Worm (Caenorhabditis elegans): ENCODE measurements around the gene wht-6.

Gene wht-6

ce11 chrIII:6509301-6509700 is 37.8 kb downstream of the wht-6 start (continued):
- no peak for TF ChIP-seq jun-1 (tag; optimal IDR thresholded peaks at IDR 0.05)

- TF ChIP-seq F26F4.8 (GFP tag; conservative IDR thresholded peaks at IDR 0.05) (0 out of 2 replicates have a peak, but pooled peaks have one; percentile 8), lim-7 (GFP tag; IDR thresholded peaks at IDR 0.05) (0 out of 2 replicates have a peak, but pooled peaks have one; percentile 54), F44E2.7 (GFP tag; IDR thresholded peaks at IDR 0.05) (peak; percentile 61; the same call in 1 of the 2 replicates)
Observed at ce11 chrIII:6513759-6514158, 42.2 kb downstream of the wht-6 start.

- TF ChIP-seq skn-1 (tag; optimal IDR thresholded peaks at IDR 0.05) (no peak), nhr-102 (tag; optimal IDR thresholded peaks at IDR 0.05) (no peak), duxl-1 (tag; optimal IDR thresholded peaks at IDR 0.05; ENCODE audit: poor library complexity) (no peak), fos-1 (tag; optimal IDR thresholded peaks at IDR 0.05) (no peak), F26F4.8 (GFP tag; conservative IDR thresholded peaks at IDR 0.05) (no peak), ztf-7 (tag; optimal IDR thresholded peaks at IDR 0.05) (no peak), php-3 (GFP tag; IDR thresholded peaks at IDR 0.05) (no peak), nhr-77 (tag; optimal IDR thresholded peaks at IDR 0.05) (no peak)
Observed at ce11 chrIII:6514673-6515072, 43.1 kb downstream of the wht-6 start, which contains the start of gene acr-5. Gene acr-5, minus strand, starts transcription at chrIII:6514773.

ce11 chrIII:6519949-6520348 is 48.4 kb downstream of the wht-6 start, which contains the start of gene C09E7.10:
Gene C09E7.10, minus strand, starts transcription at chrIII:6520049.
- TF ChIP-seq snpc-4 (tag; optimal IDR thresholded peaks at IDR 0.05) (no peak), snpc-1.2 (GFP tag; IDR thresholded peaks at IDR 0.05) (no peak), F49E8.2 (tag; optimal IDR thresholded peaks at IDR 0.05; ENCODE audit: borderline replicate concordance) (no peak), lin-29 (GFP tag; IDR thresholded peaks at IDR 0.05) (no peak), lin-13 (GFP tag; optimal IDR thresholded peaks at IDR 0.05) (no peak), mdl-1 (tag; optimal IDR thresholded peaks at IDR 0.05) (no peak), ZK546.5 (tag; optimal IDR thresholded peaks at IDR 0.05) (no peak), hlh-30 (tag; optimal IDR thresholded peaks at IDR 0.05; ENCODE audit: insufficient read depth) (no peak), lin-38 (GFP tag; IDR thresholded peaks at IDR 0.05) (no peak), nhr-25 (tag; optimal IDR thresholded peaks at IDR 0.05; ENCODE audit: borderline replicate concordance, insufficient read depth) (no peak), nhr-237 (tag; optimal IDR thresholded peaks at IDR 0.05) (no peak), nhr-42 (GFP tag; IDR thresholded peaks at IDR 0.05) (no peak), zfp-3 (GFP tag; conservative IDR thresholded peaks at IDR 0.05) (no peak), ztf-7 (tag; optimal IDR thresholded peaks at IDR 0.05) (no peak), ces-1 (GFP tag; optimal IDR thresholded peaks at IDR 0.05) (no peak), unc-130 (GFP tag; optimal IDR thresholded peaks at IDR 0.05) (no peak), T26A8.4 (GFP tag; IDR thresholded peaks at IDR 0.05) (no peak), lsy-2 (tag; optimal IDR thresholded peaks at IDR 0.05) (no peak), skn-1 (tag; optimal IDR thresholded peaks at IDR 0.05) (no peak)

All from whole organism, L4 larva.